Worm (Caenorhabditis elegans) whole organism, L2 larva: Measurements from ENCODE around the gene otpl-1.

Experiments
- C34F6.9 ChIP-seq: fragments of 150-350 bp; optimal IDR thresholded peaks from 2 replicates; lab custom pipeline; 2014; ENCODE audit warnings: missing biosample characterization, missing genetic modification characterization
- nhr-11 ChIP-seq: fragments of 150-350 bp; optimal IDR thresholded peaks from 2 replicates; lab custom pipeline; 2014; ENCODE audit warnings: missing biosample characterization, missing genetic modification characterization

Gene otpl-1

DNA sequence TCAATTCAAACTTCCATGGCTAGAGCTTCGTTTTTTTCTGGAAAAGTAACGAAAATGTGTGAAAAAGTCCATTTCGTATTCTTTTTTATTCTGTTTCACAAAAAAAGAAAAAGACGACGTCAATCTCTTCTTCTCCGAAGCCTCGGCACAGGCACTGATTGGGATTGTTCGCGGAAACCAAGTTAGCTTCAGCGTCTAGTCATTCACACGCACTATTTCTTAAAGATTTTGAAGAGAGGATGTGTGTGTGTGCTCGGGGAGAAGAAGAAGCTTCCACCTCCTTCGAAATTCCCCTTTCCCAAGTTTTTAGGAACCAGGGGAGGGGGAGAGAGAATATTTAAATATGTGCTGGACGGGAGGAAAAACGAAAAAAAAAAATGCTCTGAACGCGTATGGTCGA is 57.7 kb downstream of the otpl-1 start:
- peak; percentile 16 for TF ChIP-seq C34F6.9 (tag; lab: Kevin White, UChicago)
- TF ChIP-seq nhr-11 (tag; lab: Kevin White, UChicago), result no peak
